Worm (Caenorhabditis elegans): Measurements from ENCODE around the gene oac-40.

ce11 chrV:9051100-9051499 lies 34.5 kb downstream of the oac-40 start, which contains the start of gene C25E10.7:
- TF ChIP-seq fos-1 (tag; optimal IDR thresholded peaks at IDR 0.05), result no peak
- no peak for TF ChIP-seq ama-1 (optimal IDR thresholded peaks at IDR 0.05)
- TF ChIP-seq zag-1 (tag; optimal IDR thresholded peaks at IDR 0.05), result no peak
- no peak for TF ChIP-seq ceh-16 (tag; optimal IDR thresholded peaks at IDR 0.05)
- TF ChIP-seq nhr-77 (tag; optimal IDR thresholded peaks at IDR 0.05), result no peak
- no peak for TF ChIP-seq ceh-82 (tag; optimal IDR thresholded peaks at IDR 0.05)
- TF ChIP-seq nhr-237 (tag; optimal IDR thresholded peaks at IDR 0.05), result no peak
- TF ChIP-seq ztf-4 (tag; optimal IDR thresholded peaks at IDR 0.05), result no peak
